Fruit fly (Drosophila melanogaster): Measurements from ENCODE around the gene tzn.

tzn gene

dm6 chr3L:20778224-20779063 lies 20.0 kb upstream of the tzn start, which contains the start of the genes Pex16 and Pex14 (continued):
- peak; percentile 62 for TF ChIP-seq CG5953 (GFP tag; IDR thresholded peaks at IDR 0.05)
- TF ChIP-seq Hmr (GFP tag; optimal IDR thresholded peaks at IDR 0.05) = no peak
- TF ChIP-seq oc (tag; optimal IDR thresholded peaks at IDR 0.05) = no peak
- no peak for TF ChIP-seq gsb-n (tag; optimal IDR thresholded peaks at IDR 0.05)
- peak; percentile 56 for TF ChIP-seq pzg (GFP tag; optimal IDR thresholded peaks at IDR 0.05)
- TF ChIP-seq CG14667 (GFP tag; IDR thresholded peaks at IDR 0.05) = peak; percentile 68
- TF ChIP-seq H2.0 (GFP tag; IDR thresholded peaks at IDR 0.05) = peak; percentile 71
- TF ChIP-seq bbx (GFP tag; IDR thresholded peaks at IDR 0.05; ENCODE audit: partially characterized antibody) = no peak
- peak; percentile 73 for TF ChIP-seq bcd (GFP tag; optimal IDR thresholded peaks at IDR 0.05)
- TF ChIP-seq mirr (GFP tag; optimal IDR thresholded peaks at IDR 0.05) = no peak
- peak; percentile 71 for TF ChIP-seq CG4424 (GFP tag; optimal IDR thresholded peaks at IDR 0.05)
- TF ChIP-seq Poxn (GFP tag; IDR thresholded peaks at IDR 0.05) = peak; percentile 48; the same call in 1 of the 2 replicates
- TF ChIP-seq CG2120 (GFP tag; optimal IDR thresholded peaks at IDR 0.05) = peak; percentile 85
- TF ChIP-seq fru (optimal IDR thresholded peaks at IDR 0.05) = no peak
- peak; percentile 71 for TF ChIP-seq klu (GFP tag; IDR thresholded peaks at IDR 0.05)
- TF ChIP-seq lmd (GFP tag; IDR thresholded peaks at IDR 0.05) = peak; percentile 80
- peak; percentile 49 for TF ChIP-seq kay (GFP tag; optimal IDR thresholded peaks at IDR 0.05)
- no peak for TF ChIP-seq CG17612 (GFP tag; IDR thresholded peaks at IDR 0.05)
- peak; percentile 36 for TF ChIP-seq CG3163 (GFP tag; optimal IDR thresholded peaks at IDR 0.05)
- TF ChIP-seq Spps (tag; optimal IDR thresholded peaks at IDR 0.05) = peak; percentile 28
- no peak for TF ChIP-seq amos (GFP tag; IDR thresholded peaks at IDR 0.05; ENCODE audit: partially characterized antibody)
- TF ChIP-seq CG31388 (GFP tag; optimal IDR thresholded peaks at IDR 0.05) = no peak
- no peak for TF ChIP-seq CkIIα-i1 (GFP tag; IDR thresholded peaks at IDR 0.05)
- peak; percentile 61 for TF ChIP-seq CG15696 (tag; optimal IDR thresholded peaks at IDR 0.05)
- peak in 1 of 2 experiments; percentile 54 for TF ChIP-seq bsh (GFP tag; optimal IDR thresholded peaks at IDR 0.05)
- no peak for TF ChIP-seq Doc3 (GFP tag; IDR thresholded peaks at IDR 0.05; ENCODE audit: partially characterized antibody)
- peak; percentile 47; the same call in 1 of the 2 replicates for TF ChIP-seq GATAe (GFP tag; conservative IDR thresholded peaks at IDR 0.05)
- peak; percentile 82 for TF ChIP-seq CG9215 (GFP tag; IDR thresholded peaks at IDR 0.05)
- TF ChIP-seq repo (GFP tag; optimal IDR thresholded peaks at IDR 0.05) = peak; percentile 70
- TF ChIP-seq pnt (GFP tag; optimal IDR thresholded peaks at IDR 0.05) = peak; percentile 86
- peak; percentile 60; the same call in 1 of the 2 replicates for TF ChIP-seq Atf6 (GFP tag; IDR thresholded peaks at IDR 0.05)
- TF ChIP-seq Mrtf (GFP tag; IDR thresholded peaks at IDR 0.05) = peak; percentile 73
- TF ChIP-seq CG4730 (GFP tag; IDR thresholded peaks at IDR 0.05) = peak; percentile 67
- TF ChIP-seq CG11456 (GFP tag; IDR thresholded peaks at IDR 0.05) = peak; percentile 85
- peak; percentile 71 for TF ChIP-seq p53 (GFP tag; optimal IDR thresholded peaks at IDR 0.05)
- TF ChIP-seq Stat92E (GFP tag; optimal IDR thresholded peaks at IDR 0.05) = no peak
- peak; percentile 73 for TF ChIP-seq tx (GFP tag; optimal IDR thresholded peaks at IDR 0.05)
- TF ChIP-seq CG8359 (GFP tag; optimal IDR thresholded peaks at IDR 0.05; ENCODE audit: borderline replicate concordance) = no peak
- TF ChIP-seq stc (GFP tag; IDR thresholded peaks at IDR 0.05) = no peak
- TF ChIP-seq CoRest (tag; optimal IDR thresholded peaks at IDR 0.05) = peak; percentile 79
- TF ChIP-seq schlank (tag; optimal IDR thresholded peaks at IDR 0.05) = peak; percentile 27
- no peak for TF ChIP-seq CG7271 (tag; optimal IDR thresholded peaks at IDR 0.05)
- TF ChIP-seq CG3995 (GFP tag; optimal IDR thresholded peaks at IDR 0.05) = peak; percentile 42
- peak; percentile 60 for TF ChIP-seq CHES-1-like (GFP tag; optimal IDR thresholded peaks at IDR 0.05)
- no peak for TF ChIP-seq CG13287 (GFP tag; IDR thresholded peaks at IDR 0.05; ENCODE audit: partially characterized antibody)
- peak; percentile 68 for TF ChIP-seq CG7839 (tag; optimal IDR thresholded peaks at IDR 0.05)
- peak; percentile 37 for TF ChIP-seq BEAF-32 (GFP tag; optimal IDR thresholded peaks at IDR 0.05)
- TF ChIP-seq ERR (GFP tag; optimal IDR thresholded peaks at IDR 0.05) = no peak
- peak; percentile 37 for TF ChIP-seq CG10654 (GFP tag; optimal IDR thresholded peaks at IDR 0.05)
